Worm (Caenorhabditis elegans) whole organism, young adult: Measurements from ENCODE around the gene col-20.

Source experiments
- B0336.3 ChIP-seq: fragments of 200-800 bp; sonication (Bioruptor generic); IDR thresholded peaks from 2 replicates; pipeline ENCODE4 v1.3.6; 2022; ENCODE audit warnings: missing genetic modification characterization, missing compliant biosample characterization
- C17E4.6 ChIP-seq: fragments of 200-800 bp; sonication (Bioruptor generic); IDR thresholded peaks from 2 replicates; pipeline ENCODE4 v1.3.6; 2022; ENCODE audit warnings: missing genetic modification reagents, missing genetic modification characterization, missing compliant biosample characterization
- D2030.7 ChIP-seq: fragments of 200-800 bp; sonication (Bioruptor generic); IDR thresholded peaks from 2 replicates; pipeline ENCODE4 v1.3.6; 2022; ENCODE audit warnings: missing genetic modification reagents, missing genetic modification characterization, missing compliant biosample characterization
- T07F8.4 ChIP-seq: sonication (generic microtip); optimal IDR thresholded peaks from 2 replicates; lab custom pipeline; 2016; ENCODE audit warnings: mild to moderate bottlenecking, missing genetic modification characterization, moderate library complexity, missing compliant biosample characterization
- ama-1 ChIP-seq, 3 experiments: fragments of 150-350 bp in 1 of 3; sonication (generic microtip) in 2 of 3; optimal IDR thresholded peaks; 2 replicates each; lab custom pipeline; 2014 to 2018; ENCODE audit warnings: missing biosample characterization in 2 of 3, missing genetic modification characterization in 2 of 3, missing genetic modification reagents in 2 of 3
- aptf-3 ChIP-seq: fragments of 200-800 bp; sonication (Bioruptor generic); IDR thresholded peaks from 2 replicates; pipeline ENCODE4 v1.3.6; 2022; ENCODE audit warnings: missing genetic modification characterization, missing compliant biosample characterization
- atf-7 ChIP-seq: sonication (generic microtip); optimal IDR thresholded peaks from 2 replicates; lab custom pipeline; 2017; ENCODE audit warnings: mild to moderate bottlenecking, missing genetic modification characterization, missing compliant biosample characterization
- cebp-1 ChIP-seq, 2 experiments: fragments of 200-800 bp in 1 of 2; sonication (Bioruptor generic) in 1 of 2; sonication (generic microtip) in 1 of 2; IDR thresholded peaks in 1 of 2; optimal IDR thresholded peaks in 1 of 2; 2 replicates each; pipeline versions ENCODE4 v1.3.6 to Lab custom; 2017 to 2022; ENCODE audit warnings: missing compliant biosample characterization in 2 of 2, missing genetic modification characterization in 2 of 2, mild to moderate bottlenecking in 1 of 2, missing genetic modification reagents in 1 of 2, moderate library complexity in 1 of 2
- ceh-100 ChIP-seq: fragments of 200-800 bp; sonication (Bioruptor generic); IDR thresholded peaks from 2 replicates; pipeline ENCODE4 v1.3.6; 2022; ENCODE audit warnings: missing genetic modification reagents, missing genetic modification characterization, missing compliant biosample characterization
- ceh-27 ChIP-seq: fragments of 200-800 bp; sonication (Bioruptor generic); optimal IDR thresholded peaks from 2 replicates; lab custom pipeline; 2018; ENCODE audit warnings: mild to moderate bottlenecking, missing genetic modification characterization, moderate library complexity, missing compliant biosample characterization
- dox-1 ChIP-seq: fragments of 200-800 bp; sonication (Bioruptor generic); IDR thresholded peaks from 2 replicates; pipeline ENCODE4 v1.3.6; 2022; ENCODE audit warnings: missing genetic modification reagents, missing genetic modification characterization, missing compliant biosample characterization
- dpl-1 ChIP-seq: fragments of 150-350 bp; optimal IDR thresholded peaks from 2 replicates; lab custom pipeline; 2014; ENCODE audit warnings: missing biosample characterization, missing genetic modification reagents, missing genetic modification characterization
- efl-1 ChIP-seq: fragments of 150-350 bp; optimal IDR thresholded peaks from 2 replicates; lab custom pipeline; 2014; ENCODE audit warnings: missing biosample characterization, missing genetic modification reagents, missing genetic modification characterization
- hmg-1.2 ChIP-seq: fragments of 200-800 bp; sonication (Bioruptor generic); IDR thresholded peaks from 2 replicates; pipeline ENCODE4 v1.3.6; 2022; ENCODE audit warnings: missing genetic modification reagents, missing genetic modification characterization, missing compliant biosample characterization
- hrde-1 ChIP-seq: sonication (generic microtip); optimal IDR thresholded peaks from 2 replicates; lab custom pipeline; 2016; ENCODE audit warnings: missing genetic modification characterization, mild to moderate bottlenecking, missing compliant biosample characterization, moderate library complexity, missing genotype, missing genetic modification reagents, borderline replicate concordance
- hsf-1 ChIP-seq: fragments of 200-800 bp; sonication (Bioruptor generic); IDR thresholded peaks from 2 replicates; pipeline ENCODE4 v1.3.6; 2022; ENCODE audit warnings: missing genetic modification reagents, missing genetic modification characterization, missing compliant biosample characterization
- lin-40 ChIP-seq: sonication (generic microtip); optimal IDR thresholded peaks from 2 replicates; lab custom pipeline; 2016; ENCODE audit warnings: missing genetic modification characterization, mild to moderate bottlenecking, missing compliant biosample characterization, missing genotype, missing genetic modification reagents
- lin-54 ChIP-seq: fragments of 200-800 bp; sonication (Bioruptor generic); optimal IDR thresholded peaks from 2 replicates; lab custom pipeline; 2018; ENCODE audit warnings: mild to moderate bottlenecking, missing genetic modification characterization, missing compliant biosample characterization
- lir-1 ChIP-seq: fragments of 200-800 bp; sonication (Bioruptor generic); conservative IDR thresholded peaks from 2 replicates; pipeline ENCODE4 v1.3.6; 2022; ENCODE audit warnings: missing genetic modification reagents, missing genetic modification characterization, missing compliant biosample characterization
- lsl-1 ChIP-seq: fragments of 200-800 bp; sonication (Bioruptor generic); optimal IDR thresholded peaks from 2 replicates; lab custom pipeline; 2018; ENCODE audit warnings: mild to moderate bottlenecking, missing genetic modification characterization, moderate library complexity, missing compliant biosample characterization
- lsy-27 ChIP-seq: sonication (generic microtip); optimal IDR thresholded peaks from 2 replicates; lab custom pipeline; 2017; ENCODE audit warnings: missing genetic modification characterization, mild to moderate bottlenecking, missing compliant biosample characterization, antibody characterized with exemption, missing genotype, borderline replicate concordance; ENCODE audit not compliant: insufficient read depth
- madf-6 ChIP-seq: fragments of 200-800 bp; sonication (Bioruptor generic); IDR thresholded peaks from 2 replicates; pipeline ENCODE4 v1.3.6; 2022; ENCODE audit warnings: missing genetic modification reagents, missing genetic modification characterization, missing compliant biosample characterization
- madf-8 ChIP-seq: fragments of 200-800 bp; sonication (Bioruptor generic); conservative IDR thresholded peaks from 2 replicates; pipeline ENCODE4 v1.3.6; 2022; ENCODE audit warnings: missing genetic modification reagents, missing genetic modification characterization, missing compliant biosample characterization
- mel-28 ChIP-seq: sonication (generic microtip); optimal IDR thresholded peaks from 2 replicates; lab custom pipeline; 2016; ENCODE audit warnings: borderline replicate concordance, mild to moderate bottlenecking, missing genetic modification characterization, missing compliant biosample characterization
- nfyb-1 ChIP-seq: fragments of 200-800 bp; sonication (Bioruptor generic); IDR thresholded peaks from 2 replicates; pipeline ENCODE4 v1.3.6; 2022; ENCODE audit warnings: missing genetic modification reagents, missing genetic modification characterization, missing compliant biosample characterization
- nhr-80 ChIP-seq: sonication (generic microtip); optimal IDR thresholded peaks from 2 replicates; lab custom pipeline; 2016; ENCODE audit warnings: missing genetic modification characterization, missing compliant biosample characterization
- rcor-1 ChIP-seq: fragments of 200-800 bp; sonication (Bioruptor generic); IDR thresholded peaks from 2 replicates; pipeline ENCODE4 v1.3.6; 2022; ENCODE audit warnings: missing genetic modification reagents, missing genetic modification characterization, missing compliant biosample characterization
- repo-1 ChIP-seq: sonication (generic microtip); optimal IDR thresholded peaks from 2 replicates; lab custom pipeline; 2017; ENCODE audit warnings: mild to moderate bottlenecking, missing genetic modification characterization, missing compliant biosample characterization
- snpc-1.3 ChIP-seq: sonication (generic microtip); optimal IDR thresholded peaks from 2 replicates; lab custom pipeline; 2017; ENCODE audit warnings: missing genetic modification characterization, mild to moderate bottlenecking, missing compliant biosample characterization, antibody characterized with exemption, moderate library complexity, missing genotype, missing genetic modification reagents; ENCODE audit not compliant: insufficient read depth
- snpc-4 ChIP-seq, 5 experiments: fragments of 150-350 bp in 1 of 5; sonication (generic microtip) in 4 of 5; optimal IDR thresholded peaks; 2 replicates each; lab custom pipeline; 2014 to 2018; ENCODE audit warnings: missing genetic modification characterization in 5 of 5, missing biosample characterization in 3 of 5, antibody characterized with exemption in 2 of 5, mild to moderate bottlenecking in 2 of 5, missing compliant biosample characterization in 2 of 5, missing genotype in 2 of 5, moderate library complexity in 2 of 5, missing genetic modification reagents in 1 of 5
- tbp1 ChIP-seq: fragments of 200-800 bp; sonication (Bioruptor generic); optimal IDR thresholded peaks from 2 replicates; lab custom pipeline; 2018; ENCODE audit warnings: mild to moderate bottlenecking, missing genetic modification characterization, missing compliant biosample characterization
- xnd-1 ChIP-seq: sonication (generic microtip); optimal IDR thresholded peaks from 2 replicates; lab custom pipeline; 2016; ENCODE audit warnings: missing genotype, missing genetic modification reagents, missing genetic modification characterization, missing compliant biosample characterization
- ztf-18 ChIP-seq: sonication (generic microtip); optimal IDR thresholded peaks from 2 replicates; lab custom pipeline; 2016; ENCODE audit warnings: missing genotype, mild to moderate bottlenecking, missing genetic modification characterization, missing compliant biosample characterization
- ztf-26 ChIP-seq: sonication (generic microtip); optimal IDR thresholded peaks from 2 replicates; lab custom pipeline; 2017; ENCODE audit warnings: missing genetic modification characterization, missing compliant biosample characterization
- ztf-3 ChIP-seq: fragments of 200-800 bp; sonication (Bioruptor generic); optimal IDR thresholded peaks from 2 replicates; lab custom pipeline; 2018; ENCODE audit warnings: mild to moderate bottlenecking, missing genetic modification characterization, missing compliant biosample characterization

The col-20 gene

ce11 chrII:4881727-4882126 lies 11.1 kb upstream of the col-20 start, which contains the start of gene gst-7:
Gene gst-7, plus strand, starts transcription at chrII:4882062.
- TF ChIP-seq tbp1 = peak; percentile 41
- peak; percentile 58; the same call in 1 of the 2 replicates for TF ChIP-seq hmg-1.2 (GFP tag; lab: Robert Waterston, UW)
- peak; percentile 72 for TF ChIP-seq madf-6 (GFP tag; lab: Robert Waterston, UW)
- TF ChIP-seq madf-8 (GFP tag; lab: Robert Waterston, UW) = peak; percentile 35; the same call in 1 of the 2 replicates
- TF ChIP-seq lsl-1 (GFP tag; lab: Kevin White, UChicago) = peak; percentile 10
- TF ChIP-seq efl-1 = peak; percentile 68
- TF ChIP-seq dox-1 (GFP tag; lab: Robert Waterston, UW) = 0 out of 2 replicates have a peak, but pooled peaks have one; percentile 7
- TF ChIP-seq snpc-1.3 (tag; lab: Kevin White, UChicago) = no peak
- TF ChIP-seq lin-40 = peak; percentile 28
- peak; percentile 44; the same call in 1 of the 2 replicates for TF ChIP-seq hsf-1
- TF ChIP-seq ama-1 (optimal IDR thresholded peaks at IDR 0.05; lab: Kevin White, UChicago) = no peak
- TF ChIP-seq ama-1 (GFP tag; optimal IDR thresholded peaks at IDR 0.05; lab: Kevin White, UChicago) = no peak
- TF ChIP-seq cebp-1 (GFP tag; IDR thresholded peaks at IDR 0.05; lab: Robert Waterston, UW) = no peak
- TF ChIP-seq cebp-1 (tag; optimal IDR thresholded peaks at IDR 0.05; lab: Kevin White, UChicago) = peak; percentile 1
- 0 out of 2 replicates have a peak, but pooled peaks have one; percentile 60 for TF ChIP-seq aptf-3 (GFP tag; lab: Robert Waterston, UW)
- peak; percentile 58 for TF ChIP-seq nhr-80 (tag; lab: Kevin White, UChicago)
- TF ChIP-seq lin-54 (GFP tag; lab: Kevin White, UChicago) = peak; percentile 18
- no peak for TF ChIP-seq C17E4.6 (GFP tag; lab: Robert Waterston, UW)
- TF ChIP-seq nfyb-1 (GFP tag; lab: Robert Waterston, UW) = 0 out of 2 replicates have a peak, but pooled peaks have one; percentile 32
- peak; percentile 38 for TF ChIP-seq ceh-27 (GFP tag; lab: Kevin White, UChicago)
- TF ChIP-seq lsy-27 (tag; lab: Kevin White, UChicago) = no peak
- TF ChIP-seq D2030.7 (GFP tag; lab: Robert Waterston, UW) = peak; percentile 25; the same call in 1 of the 2 replicates
- TF ChIP-seq dpl-1 (GFP tag; lab: Kevin White, UChicago) = peak; percentile 48

ce11 chrII:4879629-4880028 lies 9.0 kb upstream of the col-20 start, which contains the start of gene gst-6:
Gene gst-6, plus strand, starts transcription at chrII:4879891.
- TF ChIP-seq rcor-1 (GFP tag; lab: Robert Waterston, UW) (no peak), atf-7 (tag; lab: Kevin White, UChicago) (no peak), ztf-3 (GFP tag; lab: Kevin White, UChicago) (no peak), T07F8.4 (tag; lab: Kevin White, UChicago) (no peak), hrde-1 (tag; lab: Kevin White, UChicago) (no peak), nhr-80 (tag; lab: Kevin White, UChicago) (peak; percentile 29)

DNA sequence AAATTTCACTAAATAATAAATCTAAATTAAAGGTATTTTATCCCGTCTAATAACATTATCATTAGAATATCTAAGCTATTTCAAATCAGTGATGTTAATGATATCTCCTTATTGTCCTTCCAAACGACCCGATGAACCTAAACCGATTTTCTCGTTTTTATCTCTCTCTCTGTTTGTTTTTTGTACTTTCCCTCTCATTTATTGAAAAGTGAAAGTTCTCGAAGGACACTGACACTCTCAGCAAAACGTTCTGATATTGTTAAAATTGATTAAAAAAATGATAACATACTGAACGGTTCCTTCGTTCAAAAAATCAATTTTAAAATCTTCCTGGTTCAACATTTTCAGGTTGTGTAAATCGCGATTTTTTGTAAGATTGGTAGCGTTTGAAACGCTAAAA lies 5.5 kb upstream of the col-20 start, which contains the start of gene F11G11.13:
F11G11.13 (minus strand) TSS at position 89 of the 400 bp plus-strand sequence.
- no peak for TF ChIP-seq ceh-100
- TF ChIP-seq lin-40 = peak; percentile 16
- TF ChIP-seq, all 124 proteins: peak for 1

DNA sequence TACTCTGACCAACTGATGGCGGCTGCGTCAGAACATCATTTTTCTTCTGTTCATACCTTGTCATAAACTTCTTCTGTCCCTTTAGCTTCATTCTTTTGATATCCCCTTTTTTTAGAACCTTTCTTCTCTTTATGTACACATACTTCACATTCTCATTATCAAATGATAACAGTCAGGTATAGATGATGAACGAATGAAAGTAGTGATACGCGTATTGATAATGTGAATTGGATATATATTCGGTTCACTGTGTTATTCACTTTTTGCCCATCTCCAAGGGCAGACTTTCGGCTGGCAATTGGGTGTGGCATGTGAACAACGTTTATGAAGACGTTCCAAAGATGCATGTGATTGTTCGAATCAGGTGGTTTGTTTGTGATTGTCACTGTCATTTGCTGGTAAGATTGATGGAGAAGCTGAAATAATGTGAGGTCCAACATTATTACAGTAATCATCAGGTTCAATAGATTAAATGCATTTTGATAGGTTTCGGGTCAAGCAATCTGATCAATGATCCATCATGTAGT lies 3.8 kb upstream of the col-20 start, which contains the start of gene F11G11.15:
F11G11.15 (plus strand) TSS at position 511 of the 527 bp plus-strand sequence.
- TF ChIP-seq mel-28 (no peak), B0336.3 (no peak), ztf-18 (tag; lab: Kevin White, UChicago) (no peak), lir-1 (GFP tag; lab: Robert Waterston, UW) (no peak), nfyb-1 (GFP tag; lab: Robert Waterston, UW) (no peak), snpc-4 (GFP tag; optimal IDR thresholded peaks at IDR 0.05; lab: Kevin White, UChicago) (no peak), snpc-4 (tag; optimal IDR thresholded peaks at IDR 0.05; lab: Kevin White, UChicago) (no peak), ztf-26 (tag; lab: Kevin White, UChicago) (peak; percentile 39), repo-1 (tag; lab: Kevin White, UChicago) (no peak), xnd-1 (tag; lab: Kevin White, UChicago) (no peak)
